Fruit fly (Drosophila melanogaster) whole organism, pupa: ENCODE data around the gene scyl.

Source experiments
- CG10348 ChIP-seq: fragments of 200-800 bp; sonication (Bioruptor generic); IDR thresholded peaks from 2 replicates; pipeline ENCODE4 v1.3.6; 2022; ENCODE audit warnings: missing biosample characterization, missing genetic modification characterization
- CG12605 ChIP-seq: fragments of 200-800 bp; sonication (Bioruptor generic); IDR thresholded peaks from 2 replicates; pipeline ENCODE4 v1.3.6; 2022; ENCODE audit warnings: missing biosample characterization, missing genetic modification characterization
- CG13204 ChIP-seq: fragments of 200-800 bp; sonication (Bioruptor generic); optimal IDR thresholded peaks from 2 replicates; lab custom pipeline; 2018; ENCODE audit warnings: missing biosample characterization, mild to moderate bottlenecking, missing genetic modification characterization, moderate library complexity
- CG14655 ChIP-seq: fragments of 200-800 bp; sonication (Bioruptor generic); optimal IDR thresholded peaks from 3 replicates; lab custom pipeline; 2017; ENCODE audit warnings: mild to moderate bottlenecking, missing biosample characterization, missing genetic modification reagents, missing genetic modification characterization
- CG15710 ChIP-seq: fragments of 200-800 bp; sonication (Bioruptor generic); optimal IDR thresholded peaks from 2 replicates; lab custom pipeline; 2018; ENCODE audit warnings: missing biosample characterization, mild to moderate bottlenecking, missing genetic modification characterization, moderate library complexity
- CG17806 ChIP-seq: fragments of 200-800 bp; sonication (Bioruptor generic); optimal IDR thresholded peaks from 2 replicates; lab custom pipeline; 2018; ENCODE audit warnings: missing biosample characterization, mild to moderate bottlenecking, missing genetic modification characterization, moderate library complexity
- CG32121 ChIP-seq: fragments of 200-800 bp; sonication (Bioruptor generic); IDR thresholded peaks from 2 replicates; pipeline ENCODE4 v1.3.6; 2022; ENCODE audit warnings: missing biosample characterization, missing genetic modification characterization
- CG34367 ChIP-seq: fragments of 200-800 bp; sonication (Bioruptor generic); optimal IDR thresholded peaks from 2 replicates; lab custom pipeline; 2018; ENCODE audit warnings: missing biosample characterization, mild to moderate bottlenecking, missing genetic modification characterization
- CG4496 ChIP-seq: fragments of 200-800 bp; sonication (Bioruptor generic); IDR thresholded peaks from 3 replicates; pipeline ENCODE4 v1.3.6; 2022; ENCODE audit warnings: missing biosample characterization, missing genetic modification characterization
- CG8159 ChIP-seq: fragments of 200-800 bp; sonication (Bioruptor generic); optimal IDR thresholded peaks from 3 replicates; lab custom pipeline; 2018; ENCODE audit warnings: missing biosample characterization, mild to moderate bottlenecking, missing genetic modification characterization, moderate library complexity
- CG8301 ChIP-seq: fragments of 200-800 bp; sonication (Bioruptor generic); optimal IDR thresholded peaks from 2 replicates; lab custom pipeline; 2018; ENCODE audit warnings: missing biosample characterization, mild to moderate bottlenecking, missing genetic modification characterization
- CG9948 ChIP-seq: fragments of 200-800 bp; sonication (Bioruptor generic); optimal IDR thresholded peaks from 2 replicates; lab custom pipeline; 2018; ENCODE audit warnings: missing biosample characterization, mild to moderate bottlenecking, missing genetic modification characterization, moderate library complexity
- D1 ChIP-seq: fragments of 200-800 bp; sonication (Bioruptor generic); optimal IDR thresholded peaks from 2 replicates; lab custom pipeline; 2018; ENCODE audit warnings: missing biosample characterization, mild to moderate bottlenecking, missing genetic modification characterization, moderate library complexity
- EcR ChIP-seq: fragments of 200-800 bp; sonication (Bioruptor generic); optimal IDR thresholded peaks from 3 replicates; lab custom pipeline; 2019; ENCODE audit warnings: missing biosample characterization, missing genetic modification characterization, mild to moderate bottlenecking, moderate library complexity, missing genetic modification reagents
- Ets98B ChIP-seq: fragments of 200-800 bp; sonication (Bioruptor generic); IDR thresholded peaks from 2 replicates; pipeline ENCODE4 v1.3.6; 2022; ENCODE audit warnings: missing biosample characterization, missing genetic modification characterization
- Pif1A ChIP-seq: fragments of 200-800 bp; sonication (Bioruptor generic); optimal IDR thresholded peaks from 3 replicates; lab custom pipeline; 2016; ENCODE audit warnings: missing biosample characterization, missing genetic modification characterization
- Pif1B ChIP-seq: fragments of 200-800 bp; sonication (Bioruptor generic); optimal IDR thresholded peaks from 3 replicates; lab custom pipeline; 2016; ENCODE audit warnings: missing biosample characterization, missing genetic modification characterization
- Snoo ChIP-seq: fragments of 200-800 bp; sonication (Bioruptor generic); optimal IDR thresholded peaks from 3 replicates; lab custom pipeline; 2017; ENCODE audit warnings: missing biosample characterization, mild to moderate bottlenecking, missing genetic modification characterization, inconsistent platforms
- fd96Ca ChIP-seq: fragments of 200-800 bp; sonication (Bioruptor generic); IDR thresholded peaks from 3 replicates; pipeline ENCODE4 v1.3.6; 2022; ENCODE audit warnings: missing biosample characterization, missing genetic modification characterization
- gl ChIP-seq: fragments of 200-800 bp; sonication (Bioruptor generic); optimal IDR thresholded peaks from 2 replicates; lab custom pipeline; 2018; ENCODE audit warnings: missing biosample characterization, mild to moderate bottlenecking, missing genetic modification characterization
- rn ChIP-seq: fragments of 200-800 bp; sonication (Bioruptor generic); IDR thresholded peaks from 2 replicates; pipeline ENCODE4 v1.3.6; 2022; ENCODE audit warnings: missing biosample characterization, missing genetic modification characterization

scyl gene

dm6 chr3L:11213643-11214042 is 38.5 kb upstream of the scyl start:
- no peak for TF ChIP-seq CG9948 (tag; lab: Kevin White, UChicago)
- TF ChIP-seq Pif1B: no peak
- no peak for TF ChIP-seq EcR (GFP tag; lab: Kevin White, UChicago)
- peak; percentile 28 for TF ChIP-seq CG13204 (GFP tag; lab: Kevin White, UChicago)
- TF ChIP-seq Pif1A: peak; percentile 15
- no peak for TF ChIP-seq CG8301 (tag; lab: Kevin White, UChicago)
- no peak for TF ChIP-seq Snoo (tag; lab: Kevin White, UChicago)
- peak; percentile 10 for TF ChIP-seq CG34367 (tag; lab: Kevin White, UChicago)
- TF ChIP-seq gl (tag; lab: Kevin White, UChicago): peak; percentile 35
- no peak for TF ChIP-seq rn (GFP tag; lab: Robert Waterston, UW)
- TF ChIP-seq D1 (tag; lab: Kevin White, UChicago): no peak
- 0 out of 3 replicates have a peak, but pooled peaks have one; percentile 9 for TF ChIP-seq CG4496 (GFP tag; lab: Robert Waterston, UW)

dm6 chr3L:11214406-11215243 is 37.5 kb upstream of the scyl start, which contains the start of gene CG42671:
Gene CG42671, plus strand, starts transcription at chr3L:11214505.
- TF ChIP-seq rn (GFP tag; lab: Robert Waterston, UW) (no peak), CG9948 (tag; lab: Kevin White, UChicago) (no peak), Snoo (tag; lab: Kevin White, UChicago) (no peak), CG32121 (GFP tag; lab: Robert Waterston, UW) (no peak; the same call in 1 of the 2 replicates), CG15710 (tag; lab: Kevin White, UChicago) (peak; percentile 20), gl (tag; lab: Kevin White, UChicago) (peak; percentile 55), Pif1B (peak; percentile 14), EcR (GFP tag; lab: Kevin White, UChicago) (no peak), CG8159 (tag; lab: Kevin White, UChicago) (no peak), CG8301 (tag; lab: Kevin White, UChicago) (peak; percentile 9), Pif1A (peak; percentile 20), fd96Ca (GFP tag; lab: Robert Waterston, UW) (no peak; the same call in 2 of the 3 replicates), CG17806 (tag; lab: Kevin White, UChicago) (no peak), D1 (tag; lab: Kevin White, UChicago) (peak; percentile 74), CG13204 (GFP tag; lab: Kevin White, UChicago) (no peak), CG4496 (GFP tag; lab: Robert Waterston, UW) (no peak), Ets98B (GFP tag; lab: Robert Waterston, UW) (peak; percentile 10; the same call in 1 of the 2 replicates), CG10348 (GFP tag; lab: Robert Waterston, UW) (no peak), CG14655 (GFP tag; lab: Kevin White, UChicago) (no peak), CG34367 (tag; lab: Kevin White, UChicago) (peak; percentile 17), CG12605 (GFP tag; lab: Robert Waterston, UW) (no peak)

- TF ChIP-seq rn (GFP tag; lab: Robert Waterston, UW): peak; percentile 88
- TF ChIP-seq D1 (tag; lab: Kevin White, UChicago): peak; percentile 41
- peak; percentile 97 for TF ChIP-seq CG12605 (GFP tag; lab: Robert Waterston, UW)
- TF ChIP-seq CG8159 (tag; lab: Kevin White, UChicago): peak; percentile 91
- TF ChIP-seq CG17806 (tag; lab: Kevin White, UChicago): peak; percentile 83
- peak; percentile 73 for TF ChIP-seq EcR (GFP tag; lab: Kevin White, UChicago)
- peak; percentile 97 for TF ChIP-seq Pif1A
- peak; percentile 91 for TF ChIP-seq CG8301 (tag; lab: Kevin White, UChicago)
- TF ChIP-seq CG34367 (tag; lab: Kevin White, UChicago): peak; percentile 82
- TF ChIP-seq CG15710 (tag; lab: Kevin White, UChicago): peak; percentile 90
- TF ChIP-seq CG32121 (GFP tag; lab: Robert Waterston, UW): peak; percentile 97
- TF ChIP-seq CG4496 (GFP tag; lab: Robert Waterston, UW): peak; percentile 98
- TF ChIP-seq CG9948 (tag; lab: Kevin White, UChicago): peak; percentile 79
- TF ChIP-seq fd96Ca (GFP tag; lab: Robert Waterston, UW): peak; percentile 98
- TF ChIP-seq Pif1B: peak; percentile 93
- peak; percentile 90 for TF ChIP-seq Snoo (tag; lab: Kevin White, UChicago)
- TF ChIP-seq Ets98B (GFP tag; lab: Robert Waterston, UW): peak; percentile 98
- peak; percentile 25; the same call in 1 of the 2 replicates for TF ChIP-seq CG10348 (GFP tag; lab: Robert Waterston, UW)
- peak; percentile 10 for TF ChIP-seq CG13204 (GFP tag; lab: Kevin White, UChicago)
- peak; percentile 60 for TF ChIP-seq gl (tag; lab: Kevin White, UChicago)
- TF ChIP-seq CG14655 (GFP tag; lab: Kevin White, UChicago): peak; percentile 91
- TF ChIP-seq, all 21 proteins: peak for 21
Measured at dm6 chr3L:11215244-11216121, 36.6 kb upstream of the scyl start.

- TF ChIP-seq CG10348 (GFP tag; lab: Robert Waterston, UW): no peak
- TF ChIP-seq CG12605 (GFP tag; lab: Robert Waterston, UW): no peak
- TF ChIP-seq CG32121 (GFP tag; lab: Robert Waterston, UW): no peak
- TF ChIP-seq CG4496 (GFP tag; lab: Robert Waterston, UW): no peak
- TF ChIP-seq CG8301 (tag; lab: Kevin White, UChicago): no peak
- no peak for TF ChIP-seq EcR (GFP tag; lab: Kevin White, UChicago)
- TF ChIP-seq fd96Ca (GFP tag; lab: Robert Waterston, UW): no peak
Measured at dm6 chr3L:11216219-11216618, 35.9 kb upstream of the scyl start.
